Fruit fly (Drosophila melanogaster) whole organism, embryonic: ENCODE measurements around the gene Lasp.
A peak's percentile ranks its signal among the peaks of the same experiment; 100 is the strongest.

Experiments used
- Antp ChIP-seq: fragments of 200-800 bp; sonication (Bioruptor generic); optimal IDR thresholded peaks from 3 replicates; lab custom pipeline; 2016; ENCODE audit warnings: missing biosample characterization, missing genetic modification characterization
- BtbVII ChIP-seq: fragments of 200-800 bp; sonication (Bioruptor generic); optimal IDR thresholded peaks from 3 replicates; lab custom pipeline; 2017; ENCODE audit warnings: missing biosample characterization, mild to moderate bottlenecking, missing genetic modification characterization
- CG10366 ChIP-seq: fragments of 200-800 bp; sonication (Bioruptor generic); IDR thresholded peaks from 2 replicates; pipeline ENCODE4 v1.3.6; 2022; ENCODE audit warnings: missing biosample characterization, missing genetic modification characterization
- CG11695 ChIP-seq: fragments of 200-800 bp; sonication (Bioruptor generic); IDR thresholded peaks from 3 replicates; pipeline ENCODE4 v1.3.6; 2022; ENCODE audit warnings: missing biosample characterization, missing genetic modification characterization
- CG1603 ChIP-seq: fragments of 200-800 bp; sonication (Bioruptor generic); optimal IDR thresholded peaks from 2 replicates; lab custom pipeline; 2019; ENCODE audit warnings: missing biosample characterization, mild to moderate bottlenecking, missing genetic modification characterization, moderate library complexity
- CG17359 ChIP-seq: fragments of 200-800 bp; sonication (Bioruptor generic); optimal IDR thresholded peaks from 3 replicates; lab custom pipeline; 2018; ENCODE audit warnings: missing biosample characterization, mild to moderate bottlenecking, missing genetic modification characterization, moderate library complexity
- CG18262 ChIP-seq: fragments of 200-800 bp; optimal IDR thresholded peaks from 3 replicates; lab custom pipeline; 2019; ENCODE audit warnings: missing biosample characterization, mild to moderate bottlenecking, missing genetic modification characterization, moderate library complexity
- CG30403 ChIP-seq: fragments of 200-800 bp; sonication (Bioruptor generic); optimal IDR thresholded peaks from 3 replicates; lab custom pipeline; 2016; ENCODE audit warnings: missing biosample characterization, missing genetic modification characterization
- CG33557 ChIP-seq: fragments of 200-800 bp; sonication (Bioruptor generic); optimal IDR thresholded peaks from 2 replicates; lab custom pipeline; 2019; ENCODE audit warnings: missing biosample characterization, mild to moderate bottlenecking, missing genetic modification characterization, moderate library complexity
- CG3847 ChIP-seq: fragments of 200-800 bp; sonication (Bioruptor generic); IDR thresholded peaks from 2 replicates; pipeline ENCODE4 v1.3.6; 2022; ENCODE audit warnings: missing biosample characterization, missing genetic modification characterization
- CG7556 ChIP-seq: fragments of 200-800 bp; sonication (Bioruptor generic); optimal IDR thresholded peaks from 2 replicates; lab custom pipeline; 2017; ENCODE audit warnings: missing biosample characterization, mild to moderate bottlenecking, missing genetic modification characterization
- CG7839 ChIP-seq: fragments of 200-800 bp; sonication (Bioruptor generic); optimal IDR thresholded peaks from 3 replicates; lab custom pipeline; 2018; ENCODE audit warnings: missing biosample characterization, mild to moderate bottlenecking, missing genetic modification characterization, moderate library complexity
- CG7928 ChIP-seq: fragments of 200-800 bp; sonication (Bioruptor generic); optimal IDR thresholded peaks from 2 replicates; lab custom pipeline; 2017; ENCODE audit warnings: missing biosample characterization, mild to moderate bottlenecking, missing genetic modification characterization
- CG8388 ChIP-seq: fragments of 200-800 bp; sonication (Bioruptor generic); optimal IDR thresholded peaks from 2 replicates; lab custom pipeline; 2019; ENCODE audit warnings: missing biosample characterization, mild to moderate bottlenecking, missing genetic modification characterization, moderate library complexity
- CG9876 ChIP-seq: fragments of 200-800 bp; sonication (Bioruptor generic); optimal IDR thresholded peaks from 2 replicates; lab custom pipeline; 2016; ENCODE audit warnings: missing biosample characterization, missing genetic modification characterization
- Drgx ChIP-seq: fragments of 200-800 bp; sonication (Bioruptor generic); IDR thresholded peaks from 2 replicates; pipeline ENCODE4 v1.3.6; 2022; ENCODE audit warnings: missing biosample characterization, missing genetic modification characterization
- H15 ChIP-seq: fragments of 200-800 bp; sonication (Bioruptor generic); IDR thresholded peaks from 3 replicates; pipeline ENCODE4 v1.3.6; 2022; ENCODE audit warnings: missing biosample characterization, missing genetic modification characterization
- H2.0 ChIP-seq: fragments of 200-800 bp; sonication (Bioruptor generic); IDR thresholded peaks from 2 replicates; pipeline ENCODE4 v1.3.6; 2022; ENCODE audit warnings: missing biosample characterization, missing genetic modification characterization
- HLHmδ ChIP-seq: fragments of 200-800 bp; sonication (Bioruptor generic); optimal IDR thresholded peaks from 2 replicates; lab custom pipeline; 2018; ENCODE audit warnings: missing biosample characterization, mild to moderate bottlenecking, missing genetic modification characterization, moderate library complexity
- Hey ChIP-seq: fragments of 200-800 bp; sonication (Bioruptor generic); optimal IDR thresholded peaks from 3 replicates; lab custom pipeline; 2018; ENCODE audit warnings: missing biosample characterization, mild to moderate bottlenecking, missing genetic modification characterization
- Hmx ChIP-seq: fragments of 200-800 bp; sonication (Bioruptor generic); optimal IDR thresholded peaks from 2 replicates; lab custom pipeline; 2016; ENCODE audit warnings: missing biosample characterization, missing genetic modification characterization
- Hr78 ChIP-seq, 2 experiments: fragments of 200-800 bp in 1 of 2; fragments of >200 bp in 1 of 2; sonication (Bioruptor generic) in 1 of 2; optimal IDR thresholded peaks; 2 replicates each; lab custom pipeline; 2017 to 2019; ENCODE audit warnings: missing biosample characterization in 2 of 2, missing genetic modification characterization in 2 of 2, mild to moderate bottlenecking in 1 of 2, moderate library complexity in 1 of 2
- TFAM ChIP-seq: fragments of 200-800 bp; sonication (Bioruptor generic); optimal IDR thresholded peaks from 2 replicates; lab custom pipeline; 2017; ENCODE audit warnings: missing biosample characterization, missing genetic modification characterization, inconsistent platforms
- Xbp1 ChIP-seq: fragments of 200-800 bp; sonication (Bioruptor generic); optimal IDR thresholded peaks from 3 replicates; lab custom pipeline; 2016; ENCODE audit warnings: missing biosample characterization, mild to moderate bottlenecking, missing genetic modification characterization
- al ChIP-seq: fragments of 200-800 bp; sonication (Bioruptor generic); IDR thresholded peaks from 2 replicates; pipeline ENCODE4 v1.3.6; 2022; ENCODE audit warnings: missing biosample characterization, missing genetic modification characterization
- ase ChIP-seq: fragments of 200-800 bp; sonication (Bioruptor generic); IDR thresholded peaks from 3 replicates; pipeline ENCODE4 v1.3.6; 2022; ENCODE audit warnings: missing biosample characterization, missing genetic modification characterization
- bcd ChIP-seq: fragments of 200-800 bp; sonication (Bioruptor generic); optimal IDR thresholded peaks from 2 replicates; lab custom pipeline; 2017; ENCODE audit warnings: missing biosample characterization, mild to moderate bottlenecking, missing genetic modification characterization
- btn ChIP-seq: fragments of 200-800 bp; sonication (Bioruptor generic); optimal IDR thresholded peaks from 2 replicates; lab custom pipeline; 2016; ENCODE audit warnings: missing biosample characterization, missing genetic modification characterization
- cad ChIP-seq: fragments of >200 bp; optimal IDR thresholded peaks from 2 replicates; lab custom pipeline; 2017; ENCODE audit warnings: missing biosample characterization, missing genetic modification characterization
- caup ChIP-seq: fragments of 200-800 bp; sonication (Bioruptor generic); optimal IDR thresholded peaks from 3 replicates; lab custom pipeline; 2017; ENCODE audit warnings: missing biosample characterization, mild to moderate bottlenecking, missing genetic modification characterization, moderate library complexity; ENCODE audit not compliant: severe bottlenecking
- chinmo ChIP-seq: fragments of 200-800 bp; sonication (Bioruptor generic); IDR thresholded peaks from 4 replicates; pipeline ENCODE4 v1.3.6; 2022; ENCODE audit warnings: missing biosample characterization, missing genetic modification characterization; ENCODE audit not compliant: partially characterized antibody
- fd3F ChIP-seq: fragments of 200-800 bp; sonication (Bioruptor generic); optimal IDR thresholded peaks from 2 replicates; lab custom pipeline; 2018; ENCODE audit warnings: missing biosample characterization, mild to moderate bottlenecking, missing genetic modification characterization, moderate library complexity
- gem ChIP-seq: fragments of 200-800 bp; sonication (Bioruptor generic); optimal IDR thresholded peaks from 2 replicates; lab custom pipeline; 2019; ENCODE audit warnings: missing biosample characterization, mild to moderate bottlenecking, missing genetic modification characterization, moderate library complexity
- grau ChIP-seq: fragments of 200-800 bp; optimal IDR thresholded peaks from 3 replicates; lab custom pipeline; 2019; ENCODE audit warnings: missing biosample characterization, mild to moderate bottlenecking, missing genetic modification characterization, moderate library complexity
- gsb ChIP-seq: fragments of 200-800 bp; sonication (Bioruptor generic); IDR thresholded peaks from 2 replicates; pipeline ENCODE4 v1.3.6; 2022; ENCODE audit warnings: missing biosample characterization, missing genetic modification characterization
- pnt ChIP-seq: fragments of 200-800 bp; sonication (Bioruptor generic); optimal IDR thresholded peaks from 3 replicates; lab custom pipeline; 2016; ENCODE audit warnings: missing biosample characterization, missing genetic modification characterization
- pzg ChIP-seq: fragments of 200-800 bp; sonication (Bioruptor generic); optimal IDR thresholded peaks from 3 replicates; lab custom pipeline; 2018; ENCODE audit warnings: missing biosample characterization, mild to moderate bottlenecking, missing genetic modification characterization, moderate library complexity
- rib ChIP-seq: fragments of 200-800 bp; sonication (Bioruptor generic); IDR thresholded peaks from 2 replicates; pipeline ENCODE4 v1.3.6; 2022; ENCODE audit warnings: missing biosample characterization, missing genetic modification characterization
- sd ChIP-seq: fragments of 200-800 bp; sonication (Bioruptor generic); optimal IDR thresholded peaks from 3 replicates; lab custom pipeline; 2018; ENCODE audit warnings: missing biosample characterization, mild to moderate bottlenecking, missing genetic modification characterization, moderate library complexity
- sisA ChIP-seq: fragments of 200-800 bp; sonication (Bioruptor generic); IDR thresholded peaks from 2 replicates; pipeline ENCODE4 v1.3.6; 2022; ENCODE audit warnings: missing biosample characterization, missing genetic modification characterization
- slbo ChIP-seq: fragments of 200-800 bp; sonication (Bioruptor generic); IDR thresholded peaks from 2 replicates; pipeline ENCODE4 v1.3.6; 2022; ENCODE audit warnings: missing biosample characterization, missing genetic modification characterization
- sqz ChIP-seq: fragments of 200-800 bp; sonication (Bioruptor generic); optimal IDR thresholded peaks from 3 replicates; lab custom pipeline; 2018; ENCODE audit warnings: missing biosample characterization, mild to moderate bottlenecking, missing genetic modification characterization
- ssp ChIP-seq: fragments of 200-800 bp; sonication (Bioruptor generic); IDR thresholded peaks from 2 replicates; pipeline ENCODE4 v1.3.6; 2022; ENCODE audit warnings: missing biosample characterization, missing genetic modification characterization
- tna ChIP-seq: fragments of 200-800 bp; sonication (Bioruptor generic); IDR thresholded peaks from 2 replicates; pipeline ENCODE4 v1.3.6; 2022; ENCODE audit warnings: missing biosample characterization, missing genetic modification characterization; ENCODE audit not compliant: partially characterized antibody
- unpg ChIP-seq: fragments of 200-800 bp; sonication (Bioruptor generic); optimal IDR thresholded peaks from 3 replicates; lab custom pipeline; 2018; ENCODE audit warnings: missing biosample characterization, mild to moderate bottlenecking, missing genetic modification characterization, moderate library complexity
- usp ChIP-seq: fragments of >200 bp; optimal IDR thresholded peaks from 2 replicates; lab custom pipeline; 2017; ENCODE audit warnings: missing biosample characterization, missing genetic modification characterization
- vvl ChIP-seq: fragments of 200-800 bp; sonication (Bioruptor generic); IDR thresholded peaks from 2 replicates; pipeline ENCODE4 v1.3.6; 2022; ENCODE audit warnings: missing biosample characterization, missing genetic modification characterization
- zen2 ChIP-seq: fragments of 200-800 bp; sonication (Bioruptor generic); IDR thresholded peaks from 3 replicates; pipeline ENCODE4 v1.3.6; 2022; ENCODE audit warnings: missing biosample characterization, missing genetic modification characterization; ENCODE audit not compliant: partially characterized antibody
- zfh1 ChIP-seq: fragments of 200-800 bp; sonication (Bioruptor generic); IDR thresholded peaks from 3 replicates; pipeline ENCODE4 v1.3.6; 2022; ENCODE audit warnings: missing biosample characterization, missing genetic modification characterization

Gene Lasp

DNA sequence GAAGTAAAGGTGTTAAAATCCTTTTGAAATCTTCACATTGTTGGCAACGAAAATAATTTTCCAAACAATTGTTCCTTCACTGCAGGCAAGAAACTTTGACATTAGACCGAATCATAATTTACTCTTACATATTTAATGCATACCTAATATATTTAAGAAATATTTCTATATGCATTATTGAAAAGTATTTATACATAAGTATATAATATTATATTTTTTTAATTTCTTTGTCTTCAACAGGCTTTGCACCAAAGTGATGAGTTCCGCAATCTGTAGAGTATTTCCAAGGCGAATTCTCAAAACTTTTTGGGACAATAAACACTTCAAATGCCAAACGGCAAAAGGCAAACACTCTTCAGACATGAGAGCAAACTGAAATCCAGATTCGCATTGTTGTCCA is 14.4 kb downstream of the Lasp start (continued):
- TF ChIP-seq CG8388 (GFP tag; lab: Kevin White, UChicago) (peak; percentile 48), H2.0 (GFP tag; lab: Robert Waterston, UW) (peak; percentile 60), ssp (GFP tag; lab: Robert Waterston, UW) (peak; percentile 46), usp (GFP tag; lab: Kevin White, UChicago) (no peak), Hmx (GFP tag; lab: Kevin White, UChicago) (no peak), CG11695 (GFP tag; lab: Robert Waterston, UW) (peak; percentile 44; the same call in 2 of the 3 replicates), zfh1 (GFP tag; lab: Robert Waterston, UW) (peak; percentile 43; the same call in 1 of the 3 replicates), CG10366 (GFP tag; lab: Robert Waterston, UW) (peak; percentile 53), Hr78 (GFP tag; optimal IDR thresholded peaks at IDR 0.05; lab: Kevin White, UChicago) (no peak), HLHmδ (GFP tag; lab: Kevin White, UChicago) (no peak), CG7928 (GFP tag; lab: Kevin White, UChicago) (no peak), CG30403 (GFP tag; lab: Kevin White, UChicago) (peak; percentile 42), tna (GFP tag; lab: Robert Waterston, UW) (no peak), CG7839 (tag; lab: Kevin White, UChicago) (peak; percentile 53), H15 (GFP tag; lab: Robert Waterston, UW) (no peak), grau (peak; percentile 55), pnt (GFP tag; lab: Kevin White, UChicago) (no peak), CG1603 (tag; lab: Kevin White, UChicago) (no peak), Drgx (peak; percentile 58), zen2 (GFP tag; lab: Robert Waterston, UW) (no peak), CG3847 (GFP tag; lab: Robert Waterston, UW) (peak; percentile 37), CG7556 (peak; percentile 29), CG18262 (tag; lab: Kevin White, UChicago) (peak; percentile 57), caup (GFP tag; lab: Kevin White, UChicago) (peak; percentile 7), BtbVII (GFP tag; lab: Kevin White, UChicago) (peak; percentile 7), fd3F (peak; percentile 31), CG17359 (tag; lab: Kevin White, UChicago) (peak; percentile 75), pzg (GFP tag; lab: Kevin White, UChicago) (no peak), gsb (GFP tag; lab: Robert Waterston, UW) (no peak), rib (GFP tag; lab: Robert Waterston, UW) (no peak), CG9876 (GFP tag; lab: Kevin White, UChicago) (no peak), unpg (peak; percentile 42), vvl (peak; percentile 60), gem (tag; lab: Kevin White, UChicago) (peak; percentile 69), ase (GFP tag; lab: Robert Waterston, UW) (peak; percentile 35; the same call in 1 of the 3 replicates), Hey (tag; lab: Kevin White, UChicago) (no peak), slbo (GFP tag; lab: Robert Waterston, UW) (peak; percentile 66), sisA (GFP tag; lab: Robert Waterston, UW) (0 out of 2 replicates have a peak, but pooled peaks have one; percentile 21)

- TF ChIP-seq pzg (GFP tag; lab: Kevin White, UChicago) (no peak), sqz (GFP tag; lab: Kevin White, UChicago) (peak; percentile 18), chinmo (GFP tag; lab: Robert Waterston, UW) (0 out of 4 replicates have a peak, but pooled peaks have one; percentile 52), CG11695 (GFP tag; lab: Robert Waterston, UW) (0 out of 3 replicates have a peak, but pooled peaks have one; percentile 8), Xbp1 (GFP tag; lab: Kevin White, UChicago) (no peak), Antp (GFP tag; lab: Kevin White, UChicago) (no peak), sd (tag; lab: Kevin White, UChicago) (peak; percentile 68), CG33557 (GFP tag; lab: Kevin White, UChicago) (peak; percentile 12), bcd (GFP tag; lab: Kevin White, UChicago) (no peak), al (GFP tag; lab: Robert Waterston, UW) (no peak), TFAM (no peak), Hr78 (GFP tag; optimal IDR thresholded peaks at IDR 0.05; lab: Kevin White, UChicago) (peak in 1 of 2 experiments; percentile 69), btn (GFP tag; lab: Kevin White, UChicago) (no peak), cad (GFP tag; lab: Kevin White, UChicago) (no peak)
These were observed 16.2 kb downstream of the Lasp start for dm6 chr3L:16695076-16695847.
